Fruit fly (Drosophila melanogaster): ENCODE data around the gene CG17625.

- TF ChIP-seq svp (GFP tag): no peak
- no peak for TF ChIP-seq Met (GFP tag; optimal IDR thresholded peaks at IDR 0.05)
- TF ChIP-seq CG6808 (GFP tag; optimal IDR thresholded peaks at IDR 0.05): no peak
- TF ChIP-seq CG11762 (GFP tag; optimal IDR thresholded peaks at IDR 0.05; ENCODE audit: insufficient read depth): no peak
- no peak for TF ChIP-seq CG16779 (tag; optimal IDR thresholded peaks at IDR 0.05)
- no peak for TF ChIP-seq achi (GFP tag; optimal IDR thresholded peaks at IDR 0.05)
Observed at dm6 chr3R:22649859-22650258, 36.8 kb upstream of the CG17625 start.
